Worm (Caenorhabditis elegans) whole organism, young adult: ENCODE measurements around the gene usip-1.

ENCODE experiments used
- efl-1 ChIP-seq: fragments of 150-350 bp; optimal IDR thresholded peaks from 2 replicates; lab custom pipeline; 2014; ENCODE audit warnings: missing biosample characterization, missing genetic modification reagents, missing genetic modification characterization
- egl-44 ChIP-seq: fragments of 200-800 bp; sonication (Bioruptor generic); IDR thresholded peaks from 2 replicates; pipeline ENCODE4 v1.3.6; 2022; ENCODE audit warnings: missing genetic modification reagents, missing genetic modification characterization, missing compliant biosample characterization
- him-1 ChIP-seq: sonication (generic microtip); optimal IDR thresholded peaks from 2 replicates; lab custom pipeline; 2016; ENCODE audit warnings: missing genotype, missing genetic modification reagents, missing genetic modification characterization, missing compliant biosample characterization
- snpc-4 ChIP-seq, 5 experiments: fragments of 150-350 bp in 1 of 5; sonication (generic microtip) in 4 of 5; optimal IDR thresholded peaks; 2 replicates each; lab custom pipeline; 2014 to 2018; ENCODE audit warnings: missing genetic modification characterization in 5 of 5, missing biosample characterization in 3 of 5, antibody characterized with exemption in 2 of 5, mild to moderate bottlenecking in 2 of 5, missing compliant biosample characterization in 2 of 5, missing genotype in 2 of 5, moderate library complexity in 2 of 5, missing genetic modification reagents in 1 of 5
- ztf-3 ChIP-seq: fragments of 200-800 bp; sonication (Bioruptor generic); optimal IDR thresholded peaks from 2 replicates; lab custom pipeline; 2018; ENCODE audit warnings: mild to moderate bottlenecking, missing genetic modification characterization, missing compliant biosample characterization

DNA sequence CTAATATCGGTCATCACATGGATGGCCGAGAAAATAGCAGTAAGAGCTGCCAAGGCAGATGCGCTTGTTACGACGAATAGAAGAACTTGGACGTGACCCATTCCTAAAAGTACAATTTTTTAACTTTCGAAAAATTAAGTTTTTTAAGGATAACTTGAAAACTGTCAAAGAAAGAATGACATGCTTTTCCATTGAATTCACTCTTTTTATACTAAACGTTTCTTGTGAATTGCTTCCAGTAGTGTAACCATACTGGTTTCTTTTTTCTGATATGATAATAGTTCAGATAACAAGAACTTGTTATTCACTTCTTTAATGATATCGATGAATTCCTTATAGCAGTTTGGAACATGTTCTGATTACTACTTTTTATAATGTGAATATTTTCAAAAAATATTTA is 16.3 kb downstream of the usip-1 start, which contains the start of gene col-37:
- no peak for TF ChIP-seq efl-1
- TF ChIP-seq ztf-3 (GFP tag; lab: Kevin White, UChicago), result no peak
- TF ChIP-seq him-1 (tag; lab: Kevin White, UChicago), result no peak
- no peak for TF ChIP-seq snpc-4 (GFP tag; optimal IDR thresholded peaks at IDR 0.05; lab: Kevin White, UChicago)
- no peak for TF ChIP-seq snpc-4 (tag; optimal IDR thresholded peaks at IDR 0.05; lab: Kevin White, UChicago)
- TF ChIP-seq egl-44 (GFP tag; lab: Robert Waterston, UW), result no peak
